Fruit fly (Drosophila melanogaster) whole organism, prepupa: ENCODE results near the gene GluProRS.

Experiments used
- Blimp-1 ChIP-seq: fragments of 200-800 bp; sonication (Bioruptor generic); optimal IDR thresholded peaks from 3 replicates; lab custom pipeline; 2017; ENCODE audit warnings: missing biosample characterization, missing genetic modification characterization, mild to moderate bottlenecking, moderate library complexity, missing genetic modification reagents
- CG10669 ChIP-seq: fragments of 200-800 bp; sonication (Bioruptor generic); optimal IDR thresholded peaks from 3 replicates; lab custom pipeline; 2018; ENCODE audit warnings: missing biosample characterization, mild to moderate bottlenecking, missing genetic modification characterization, moderate library complexity
- CG11294 ChIP-seq: fragments of 200-800 bp; sonication (Bioruptor generic); IDR thresholded peaks from 2 replicates; pipeline ENCODE4 v1.3.6; 2022; ENCODE audit warnings: missing biosample characterization, missing genetic modification characterization
- CG11762 ChIP-seq: fragments of 200-800 bp; sonication (Bioruptor generic); optimal IDR thresholded peaks from 3 replicates; lab custom pipeline; 2016; ENCODE audit warnings: missing biosample characterization, missing genetic modification characterization; ENCODE audit not compliant: insufficient read depth
- CG11902 ChIP-seq: fragments of 200-800 bp; sonication (Bioruptor generic); optimal IDR thresholded peaks from 3 replicates; lab custom pipeline; 2016; ENCODE audit warnings: missing biosample characterization, missing genetic modification characterization
- CG15336 ChIP-seq: fragments of 200-800 bp; sonication (Bioruptor generic); IDR thresholded peaks from 2 replicates; pipeline ENCODE4 v1.3.6; 2022; ENCODE audit warnings: missing biosample characterization, missing genetic modification characterization
- CG1621 ChIP-seq: fragments of 200-800 bp; sonication (Bioruptor generic); optimal IDR thresholded peaks from 3 replicates; lab custom pipeline; 2018; ENCODE audit warnings: missing biosample characterization, mild to moderate bottlenecking, missing genetic modification characterization
- CG16779 ChIP-seq: fragments of 200-800 bp; sonication (Bioruptor generic); optimal IDR thresholded peaks from 3 replicates; lab custom pipeline; 2017; ENCODE audit warnings: missing biosample characterization, mild to moderate bottlenecking, missing genetic modification characterization
- CG3032 ChIP-seq: fragments of 200-800 bp; optimal IDR thresholded peaks from 2 replicates; lab custom pipeline; 2019; ENCODE audit warnings: missing biosample characterization, mild to moderate bottlenecking, missing genetic modification characterization, moderate library complexity
- CG31627 ChIP-seq: fragments of 200-800 bp; sonication (Bioruptor generic); optimal IDR thresholded peaks from 3 replicates; lab custom pipeline; 2016; ENCODE audit warnings: missing biosample characterization, missing genetic modification characterization
- CG32006 ChIP-seq: fragments of 200-800 bp; sonication (Bioruptor generic); optimal IDR thresholded peaks from 3 replicates; lab custom pipeline; 2017; ENCODE audit warnings: missing biosample characterization, mild to moderate bottlenecking, missing genetic modification characterization
- CG34406 ChIP-seq: fragments of 200-800 bp; sonication (Bioruptor generic); optimal IDR thresholded peaks from 3 replicates; lab custom pipeline; 2016; ENCODE audit warnings: missing biosample characterization, missing genetic modification characterization
- CG3919 ChIP-seq: fragments of 200-800 bp; sonication (Bioruptor generic); optimal IDR thresholded peaks from 3 replicates; lab custom pipeline; 2016; ENCODE audit warnings: missing biosample characterization, missing genetic modification characterization
- CG4318 ChIP-seq: fragments of 200-800 bp; sonication (Bioruptor generic); optimal IDR thresholded peaks from 3 replicates; lab custom pipeline; 2017; ENCODE audit warnings: missing biosample characterization, mild to moderate bottlenecking, missing genetic modification characterization
- CG6163 ChIP-seq: fragments of 200-800 bp; sonication (Bioruptor generic); IDR thresholded peaks from 3 replicates; pipeline ENCODE4 v1.3.6; 2022; ENCODE audit warnings: missing biosample characterization, missing genetic modification characterization
- CG6276 ChIP-seq: fragments of 200-800 bp; sonication (Bioruptor generic); optimal IDR thresholded peaks from 2 replicates; lab custom pipeline; 2017; ENCODE audit warnings: missing biosample characterization, mild to moderate bottlenecking, missing genetic modification characterization
- CG6792 ChIP-seq: fragments of 200-800 bp; sonication (Bioruptor generic); optimal IDR thresholded peaks from 3 replicates; lab custom pipeline; 2016; ENCODE audit warnings: missing biosample characterization, missing genetic modification characterization
- CG6808 ChIP-seq: fragments of 200-800 bp; sonication (Bioruptor generic); optimal IDR thresholded peaks from 3 replicates; lab custom pipeline; 2017; ENCODE audit warnings: missing biosample characterization, missing genetic modification characterization, mild to moderate bottlenecking, moderate library complexity, missing genetic modification reagents
- CG6854 ChIP-seq: fragments of 200-800 bp; sonication (Bioruptor generic); optimal IDR thresholded peaks from 2 replicates; lab custom pipeline; 2017; ENCODE audit warnings: missing biosample characterization, mild to moderate bottlenecking, missing genetic modification characterization
- CG7368 ChIP-seq: fragments of 200-800 bp; sonication (Bioruptor generic); optimal IDR thresholded peaks from 3 replicates; lab custom pipeline; 2016; ENCODE audit warnings: missing biosample characterization, missing genetic modification characterization
- CG8119 ChIP-seq: fragments of 200-800 bp; sonication (Bioruptor generic); IDR thresholded peaks from 3 replicates; pipeline ENCODE4 v1.3.6; 2022; ENCODE audit warnings: missing biosample characterization, missing genetic modification characterization
- CG9139 ChIP-seq: fragments of 200-800 bp; sonication (Bioruptor generic); optimal IDR thresholded peaks from 3 replicates; lab custom pipeline; 2017; ENCODE audit warnings: missing biosample characterization, mild to moderate bottlenecking, missing genetic modification characterization
- Eip75B ChIP-seq: fragments of 200-800 bp; sonication (Bioruptor generic); optimal IDR thresholded peaks from 3 replicates; lab custom pipeline; 2016; ENCODE audit warnings: missing biosample characterization, missing genetic modification characterization
- Eip78C ChIP-seq: fragments of 200-800 bp; sonication (Bioruptor generic); peaks from one replicate; lab custom pipeline; 2016; ENCODE audit warnings: missing biosample characterization, missing genetic modification characterization
- Ets96B ChIP-seq: fragments of 200-800 bp; optimal IDR thresholded peaks from 2 replicates; lab custom pipeline; 2019; ENCODE audit warnings: missing biosample characterization, mild to moderate bottlenecking, missing genetic modification characterization, moderate library complexity
- Gug ChIP-seq: fragments of 200-800 bp; sonication (Bioruptor generic); IDR thresholded peaks from 2 replicates; pipeline ENCODE4 v1.3.6; 2022; ENCODE audit warnings: missing biosample characterization, missing genetic modification characterization
- Hr38 ChIP-seq: sonication (Bioruptor generic); optimal IDR thresholded peaks from 2 replicates; lab custom pipeline; 2016; ENCODE audit warnings: missing biosample characterization, missing genetic modification characterization
- Hr39 ChIP-seq: fragments of 200-800 bp; sonication (Bioruptor generic); optimal IDR thresholded peaks from 2 replicates; lab custom pipeline; 2016; ENCODE audit warnings: missing biosample characterization, missing genetic modification characterization
- Hr4 ChIP-seq: fragments of 200-800 bp; sonication (Bioruptor generic); optimal IDR thresholded peaks from 3 replicates; lab custom pipeline; 2016; ENCODE audit warnings: missing biosample characterization, missing genetic modification characterization
- Lpt ChIP-seq: fragments of 200-800 bp; sonication (Bioruptor generic); optimal IDR thresholded peaks from 3 replicates; lab custom pipeline; 2016; ENCODE audit warnings: missing biosample characterization, missing genetic modification characterization
- Met ChIP-seq: fragments of 200-800 bp; sonication (Bioruptor generic); optimal IDR thresholded peaks from 3 replicates; lab custom pipeline; 2016; ENCODE audit warnings: missing biosample characterization, missing genetic modification characterization
- Sox102F ChIP-seq: fragments of 200-800 bp; sonication (Bioruptor generic); optimal IDR thresholded peaks from 2 replicates; lab custom pipeline; 2016; ENCODE audit warnings: missing biosample characterization, mild to moderate bottlenecking, missing genetic modification characterization
- Sox14 ChIP-seq: fragments of 200-800 bp; sonication (Bioruptor generic); optimal IDR thresholded peaks from 3 replicates; lab custom pipeline; 2016; ENCODE audit warnings: missing biosample characterization, missing genetic modification characterization
- achi ChIP-seq: fragments of 200-800 bp; sonication (Bioruptor generic); optimal IDR thresholded peaks from 3 replicates; lab custom pipeline; 2016; ENCODE audit warnings: missing biosample characterization, missing genetic modification characterization
- acj6 ChIP-seq: fragments of 200-800 bp; sonication (Bioruptor generic); optimal IDR thresholded peaks from 3 replicates; lab custom pipeline; 2016; ENCODE audit warnings: missing biosample characterization, missing genetic modification characterization
- cyc ChIP-seq: fragments of 200-800 bp; sonication (Bioruptor generic); optimal IDR thresholded peaks from 3 replicates; lab custom pipeline; 2016; ENCODE audit warnings: missing biosample characterization, missing genetic modification characterization
- dac ChIP-seq: fragments of 200-800 bp; sonication (Bioruptor generic); optimal IDR thresholded peaks from 2 replicates; lab custom pipeline; 2017; ENCODE audit warnings: missing biosample characterization, mild to moderate bottlenecking, missing genetic modification characterization
- dsx ChIP-seq: fragments of 200-800 bp; optimal IDR thresholded peaks from 3 replicates; lab custom pipeline; 2019; ENCODE audit warnings: missing biosample characterization, mild to moderate bottlenecking, missing genetic modification characterization, moderate library complexity; ENCODE audit not compliant: poor library complexity, severe bottlenecking
- eg ChIP-seq: fragments of 200-800 bp; sonication (Bioruptor generic); IDR thresholded peaks from 3 replicates; pipeline ENCODE4 v1.3.6; 2022; ENCODE audit warnings: missing biosample characterization, missing genetic modification characterization
- esn ChIP-seq: fragments of 200-800 bp; sonication (Bioruptor generic); optimal IDR thresholded peaks from 2 replicates; lab custom pipeline; 2016; ENCODE audit warnings: missing biosample characterization, mild to moderate bottlenecking, missing genetic modification characterization, moderate library complexity
- fd59A ChIP-seq: fragments of 200-800 bp; sonication (Bioruptor generic); optimal IDR thresholded peaks from 2 replicates; lab custom pipeline; 2017; ENCODE audit warnings: missing biosample characterization, mild to moderate bottlenecking, missing genetic modification characterization, missing genetic modification reagents
- fd85E ChIP-seq: fragments of 200-800 bp; sonication (Bioruptor generic); optimal IDR thresholded peaks from 3 replicates; lab custom pipeline; 2016; ENCODE audit warnings: missing biosample characterization, missing genetic modification characterization
- fkh ChIP-seq: fragments of 200-800 bp; sonication (Bioruptor generic); optimal IDR thresholded peaks from 3 replicates; lab custom pipeline; 2017; ENCODE audit warnings: missing biosample characterization, mild to moderate bottlenecking, missing genetic modification characterization, moderate library complexity
- lz ChIP-seq: fragments of 200-800 bp; sonication (Bioruptor generic); optimal IDR thresholded peaks from 3 replicates; lab custom pipeline; 2016; ENCODE audit warnings: missing biosample characterization, missing genetic modification characterization
- net ChIP-seq: fragments of 200-800 bp; sonication (Bioruptor generic); optimal IDR thresholded peaks from 3 replicates; lab custom pipeline; 2016; ENCODE audit warnings: missing biosample characterization, missing genetic modification characterization
- salr ChIP-seq, 2 experiments: fragments of 200-800 bp; sonication (Bioruptor generic); optimal IDR thresholded peaks; 3 replicates each; lab custom pipeline; 2016 to 2018; ENCODE audit warnings: missing biosample characterization in 2 of 2, missing genetic modification characterization in 2 of 2, mild to moderate bottlenecking in 1 of 2
- spab ChIP-seq: fragments of 200-800 bp; sonication (Bioruptor generic); optimal IDR thresholded peaks from 2 replicates; lab custom pipeline; 2017; ENCODE audit warnings: missing biosample characterization, mild to moderate bottlenecking, missing genetic modification characterization, missing genetic modification reagents
- ss ChIP-seq, 2 experiments: fragments of 200-800 bp; sonication (Bioruptor generic); optimal IDR thresholded peaks; 2 replicates in 1 of 2; 3 replicates in 1 of 2; lab custom pipeline; 2017 to 2018; ENCODE audit warnings: mild to moderate bottlenecking in 2 of 2, missing biosample characterization in 2 of 2, missing genetic modification characterization in 2 of 2, moderate library complexity in 1 of 2
- svp ChIP-seq: fragments of 200-800 bp; sonication (Bioruptor generic); peaks from one replicate; lab custom pipeline; 2016; ENCODE audit warnings: missing biosample characterization, missing genetic modification characterization
- topi ChIP-seq: fragments of 200-800 bp; sonication (Bioruptor generic); optimal IDR thresholded peaks from 3 replicates; lab custom pipeline; 2016; ENCODE audit warnings: missing biosample characterization, missing genetic modification characterization

The GluProRS gene

DNA sequence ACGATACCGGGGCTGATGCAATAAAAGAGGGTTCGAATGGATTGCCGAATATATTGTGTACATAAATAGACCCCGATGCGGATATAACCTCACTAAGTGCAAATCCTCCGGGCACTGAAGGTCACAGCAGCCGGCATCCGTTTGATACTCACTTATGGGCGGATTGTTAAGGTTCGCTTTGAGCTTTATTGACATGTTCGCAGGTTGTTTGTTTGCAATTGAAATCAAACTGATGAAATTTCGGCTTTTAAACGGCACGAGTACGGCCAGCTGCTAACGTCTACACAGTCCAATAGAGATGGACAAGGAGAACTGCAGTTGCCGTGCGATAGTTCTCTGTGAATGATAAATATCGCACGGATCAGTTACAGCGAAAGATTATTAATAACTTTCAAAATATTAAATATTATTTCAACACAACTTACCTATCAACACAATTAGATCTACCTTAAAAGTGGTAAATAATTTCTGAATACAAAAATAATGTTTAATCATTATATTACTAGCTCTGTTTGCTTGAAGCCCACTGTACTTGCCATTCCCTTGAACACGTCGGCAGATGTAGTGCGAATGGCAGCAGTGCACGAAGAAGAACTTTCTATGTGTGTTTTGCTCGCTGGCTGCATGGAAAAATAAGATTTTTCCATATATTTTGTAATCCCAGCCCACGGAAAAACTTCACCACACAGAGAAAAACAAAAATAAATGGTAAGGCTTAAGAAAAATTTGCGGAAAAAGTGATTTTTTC, at the start of gene GluProRS, which contains the start of gene AP-1sigma:
Gene GluProRS, minus strand, starts transcription at position 301 of the 748 bp plus-strand sequence.
Gene AP-1sigma, plus strand, starts transcription at position 561 of the 748 bp plus-strand sequence.
- TF ChIP-seq dac (GFP tag; lab: Kevin White, UChicago) (peak; percentile 57), CG3032 (peak; percentile 86), Eip78C (GFP tag; lab: Kevin White, UChicago) (peak; percentile 95), Blimp-1 (GFP tag; lab: Kevin White, UChicago) (peak; percentile 60), CG6792 (GFP tag; lab: Kevin White, UChicago) (peak; percentile 83), Lpt (peak; percentile 62), CG15336 (peak; percentile 90), Sox14 (GFP tag; lab: Kevin White, UChicago) (peak; percentile 88), CG6276 (GFP tag; lab: Kevin White, UChicago) (no peak), CG11762 (GFP tag; lab: Kevin White, UChicago) (peak; percentile 65), CG11902 (peak; percentile 89), acj6 (GFP tag; lab: Kevin White, UChicago) (peak; percentile 91), salr (GFP tag; optimal IDR thresholded peaks at IDR 0.05; lab: Kevin White, UChicago) (peak in 1 of 2 experiments; percentile 76), CG6163 (GFP tag; lab: Robert Waterston, UW) (peak; percentile 94), CG6808 (GFP tag; lab: Kevin White, UChicago) (peak; percentile 67), CG10669 (GFP tag; lab: Kevin White, UChicago) (peak; percentile 81), Ets96B (tag; lab: Kevin White, UChicago) (peak; percentile 82), dsx (GFP tag; lab: Kevin White, UChicago) (peak; percentile 76), CG1621 (tag; lab: Kevin White, UChicago) (peak; percentile 66), topi (GFP tag; lab: Kevin White, UChicago) (peak; percentile 87), CG7368 (GFP tag; lab: Kevin White, UChicago) (peak; percentile 76), CG4318 (GFP tag; lab: Kevin White, UChicago) (peak; percentile 77), Sox102F (GFP tag; lab: Kevin White, UChicago) (peak; percentile 82), CG9139 (GFP tag; lab: Kevin White, UChicago) (no peak), CG8119 (GFP tag; lab: Robert Waterston, UW) (peak; percentile 90), Eip75B (GFP tag; lab: Kevin White, UChicago) (peak; percentile 87), cyc (peak; percentile 89), CG6854 (no peak), CG3919 (GFP tag; lab: Kevin White, UChicago) (peak; percentile 87), fd59A (GFP tag; lab: Kevin White, UChicago) (peak; percentile 59), CG32006 (peak; percentile 85), net (GFP tag; lab: Kevin White, UChicago) (peak; percentile 82), achi (GFP tag; lab: Kevin White, UChicago) (peak; percentile 79), lz (GFP tag; lab: Kevin White, UChicago) (peak; percentile 92), Met (GFP tag; lab: Kevin White, UChicago) (no peak), Hr39 (GFP tag; lab: Kevin White, UChicago) (peak; percentile 89), Hr4 (peak; percentile 87), Gug (GFP tag; lab: Robert Waterston, UW) (peak; percentile 90), eg (peak; percentile 97), CG34406 (peak; percentile 65), svp (peak; percentile 93), fkh (peak; percentile 80), CG31627 (GFP tag; lab: Kevin White, UChicago) (peak; percentile 91), CG11294 (GFP tag; lab: Robert Waterston, UW) (peak; percentile 91), esn (GFP tag; lab: Kevin White, UChicago) (peak; percentile 93), fd85E (GFP tag; lab: Kevin White, UChicago) (peak; percentile 50), spab (GFP tag; lab: Kevin White, UChicago) (peak; percentile 58), ss (GFP tag; optimal IDR thresholded peaks at IDR 0.05; lab: Kevin White, UChicago) (peak; percentile 20 to 65), CG16779 (tag; lab: Kevin White, UChicago) (no peak), Hr38 (GFP tag; lab: Kevin White, UChicago) (no peak)
